Fruit fly (Drosophila melanogaster) whole organism, embryonic: ENCODE results near the gene CG5196.

Experiments
- CG10959 ChIP-seq: fragments of 200-800 bp; sonication (Bioruptor generic); IDR thresholded peaks from 2 replicates; pipeline ENCODE4 v1.3.6; 2022; ENCODE audit warnings: missing biosample characterization, missing genetic modification characterization
- CG11093 ChIP-seq: fragments of 200-800 bp; sonication (Bioruptor generic); IDR thresholded peaks from 3 replicates; pipeline ENCODE4 v1.3.6; 2022; ENCODE audit warnings: missing biosample characterization, missing genetic modification characterization
- CG12104 ChIP-seq: fragments of 200-800 bp; sonication (Bioruptor generic); optimal IDR thresholded peaks from 3 replicates; lab custom pipeline; 2016; ENCODE audit warnings: missing biosample characterization, missing genetic modification characterization
- CG14710 ChIP-seq: fragments of 200-800 bp; sonication (Bioruptor generic); optimal IDR thresholded peaks from 3 replicates; lab custom pipeline; 2019; ENCODE audit warnings: missing biosample characterization, mild to moderate bottlenecking, missing genetic modification characterization, moderate library complexity
- CG15601 ChIP-seq: fragments of 200-800 bp; sonication (Bioruptor generic); optimal IDR thresholded peaks from 3 replicates; lab custom pipeline; 2019; ENCODE audit warnings: missing biosample characterization, mild to moderate bottlenecking, missing genetic modification characterization, moderate library complexity
- CG1602 ChIP-seq: fragments of 200-800 bp; sonication (Bioruptor generic); optimal IDR thresholded peaks from 3 replicates; lab custom pipeline; 2016; ENCODE audit warnings: missing biosample characterization, missing genetic modification characterization
- CG1647 ChIP-seq: fragments of 200-800 bp; sonication (Bioruptor generic); optimal IDR thresholded peaks from 3 replicates; lab custom pipeline; 2016; ENCODE audit warnings: missing biosample characterization, missing genetic modification characterization
- CG2120 ChIP-seq: fragments of 200-800 bp; sonication (Bioruptor generic); optimal IDR thresholded peaks from 3 replicates; lab custom pipeline; 2016; ENCODE audit warnings: missing biosample characterization, missing genetic modification characterization
- CG2129 ChIP-seq: fragments of 200-800 bp; sonication (Bioruptor generic); IDR thresholded peaks from 2 replicates; pipeline ENCODE4 v1.3.6; 2022; ENCODE audit warnings: missing biosample characterization, missing genetic modification characterization; ENCODE audit not compliant: partially characterized antibody
- CG2889 ChIP-seq: fragments of 200-800 bp; sonication (Bioruptor generic); IDR thresholded peaks from 3 replicates; pipeline ENCODE4 v1.3.6; 2022; ENCODE audit warnings: missing biosample characterization, missing genetic modification characterization
- CG32772 ChIP-seq: fragments of 200-800 bp; sonication (Bioruptor generic); IDR thresholded peaks from 2 replicates; pipeline ENCODE4 v1.3.6; 2022; ENCODE audit warnings: missing biosample characterization, missing genetic modification characterization
- CG33213 ChIP-seq: fragments of 200-800 bp; sonication (Bioruptor generic); optimal IDR thresholded peaks from 3 replicates; lab custom pipeline; 2016; ENCODE audit warnings: missing biosample characterization, missing genetic modification characterization
- CG3995 ChIP-seq: fragments of 200-800 bp; sonication (Bioruptor generic); optimal IDR thresholded peaks from 3 replicates; lab custom pipeline; 2016; ENCODE audit warnings: missing biosample characterization, missing genetic modification characterization
- CG43689 ChIP-seq: fragments of 200-800 bp; sonication (Bioruptor generic); IDR thresholded peaks from 2 replicates; pipeline ENCODE4 v1.3.6; 2022; ENCODE audit warnings: missing biosample characterization, missing genetic modification characterization
- CG4424 ChIP-seq: fragments of 200-800 bp; sonication (Bioruptor generic); optimal IDR thresholded peaks from 3 replicates; lab custom pipeline; 2016; ENCODE audit warnings: missing biosample characterization, missing genetic modification characterization
- CG6791 ChIP-seq: fragments of 200-800 bp; sonication (Bioruptor generic); IDR thresholded peaks from 3 replicates; pipeline ENCODE4 v1.3.6; 2022; ENCODE audit warnings: missing biosample characterization, missing genetic modification characterization; ENCODE audit not compliant: partially characterized antibody
- CG7786 ChIP-seq: fragments of 200-800 bp; sonication (Bioruptor generic); optimal IDR thresholded peaks from 2 replicates; lab custom pipeline; 2016; ENCODE audit warnings: missing biosample characterization, missing genetic modification characterization
- CG7963 ChIP-seq: fragments of 200-800 bp; sonication (Bioruptor generic); IDR thresholded peaks from 3 replicates; pipeline ENCODE4 v1.3.6; 2022; ENCODE audit warnings: missing biosample characterization, missing genetic modification characterization; ENCODE audit not compliant: partially characterized antibody
- CG8388 ChIP-seq: fragments of 200-800 bp; sonication (Bioruptor generic); optimal IDR thresholded peaks from 2 replicates; lab custom pipeline; 2019; ENCODE audit warnings: missing biosample characterization, mild to moderate bottlenecking, missing genetic modification characterization, moderate library complexity
- CG9437 ChIP-seq: fragments of 200-800 bp; sonication (Bioruptor generic); optimal IDR thresholded peaks from 2 replicates; lab custom pipeline; 2018; ENCODE audit warnings: missing biosample characterization, mild to moderate bottlenecking, missing genetic modification characterization
- Deaf1 ChIP-seq: fragments of 200-800 bp; optimal IDR thresholded peaks from 3 replicates; lab custom pipeline; 2019; ENCODE audit warnings: missing biosample characterization, mild to moderate bottlenecking, missing genetic modification characterization, moderate library complexity
- ERR ChIP-seq: fragments of 200-800 bp; sonication (Bioruptor generic); optimal IDR thresholded peaks from 2 replicates; lab custom pipeline; 2016; ENCODE audit warnings: missing biosample characterization, missing genetic modification characterization
- Ets65A ChIP-seq: fragments of 200-800 bp; sonication (Bioruptor generic); peaks from one replicate; lab custom pipeline; 2016; ENCODE audit warnings: missing biosample characterization, missing genetic modification characterization
- Fer1 ChIP-seq: fragments of 200-800 bp; sonication (Bioruptor generic); optimal IDR thresholded peaks from 2 replicates; lab custom pipeline; 2017; ENCODE audit warnings: missing biosample characterization, mild to moderate bottlenecking, missing genetic modification characterization
- H2.0 ChIP-seq: fragments of 200-800 bp; sonication (Bioruptor generic); IDR thresholded peaks from 2 replicates; pipeline ENCODE4 v1.3.6; 2022; ENCODE audit warnings: missing biosample characterization, missing genetic modification characterization
- HLH4C ChIP-seq: fragments of 200-800 bp; sonication (Bioruptor generic); IDR thresholded peaks from 3 replicates; pipeline ENCODE4 v1.3.6; 2022; ENCODE audit warnings: missing biosample characterization, missing genetic modification characterization; ENCODE audit not compliant: partially characterized antibody
- Jarid2 ChIP-seq: fragments of 200-800 bp; sonication (Bioruptor generic); optimal IDR thresholded peaks from 3 replicates; lab custom pipeline; 2017; ENCODE audit warnings: mild to moderate bottlenecking, missing biosample characterization, missing genetic modification reagents, missing genetic modification characterization
- MBD-R2 ChIP-seq: fragments of 200-800 bp; sonication (Bioruptor generic); IDR thresholded peaks from 2 replicates; pipeline ENCODE4 v1.3.6; 2022; ENCODE audit warnings: missing biosample characterization, missing genetic modification characterization
- Med ChIP-seq: fragments of 200-800 bp; sonication (Bioruptor generic); peaks from one replicate; lab custom pipeline; 2016; ENCODE audit warnings: missing biosample characterization, missing genetic modification characterization, mild to moderate bottlenecking, inconsistent platforms, moderate library complexity
- Opbp ChIP-seq: fragments of 200-800 bp; sonication (Bioruptor generic); IDR thresholded peaks from 3 replicates; pipeline ENCODE4 v1.3.6; 2022; ENCODE audit warnings: missing biosample characterization, missing genetic modification characterization; ENCODE audit not compliant: partially characterized antibody
- Poxn ChIP-seq: fragments of 200-800 bp; sonication (Bioruptor generic); IDR thresholded peaks from 2 replicates; pipeline ENCODE4 v1.3.6; 2022; ENCODE audit warnings: missing biosample characterization, missing genetic modification characterization
- Scr ChIP-seq: fragments of 200-800 bp; sonication (Bioruptor generic); IDR thresholded peaks from 2 replicates; pipeline ENCODE4 v1.3.6; 2022; ENCODE audit warnings: missing biosample characterization, missing genetic modification characterization; ENCODE audit not compliant: partially characterized antibody
- Side ChIP-seq: fragments of 200-800 bp; sonication (Bioruptor generic); optimal IDR thresholded peaks from 2 replicates; lab custom pipeline; 2016; ENCODE audit warnings: missing biosample characterization, missing genetic modification characterization
- YL-1 ChIP-seq: fragments of 200-800 bp; sonication (Bioruptor generic); optimal IDR thresholded peaks from 3 replicates; lab custom pipeline; 2017; ENCODE audit warnings: missing biosample characterization, mild to moderate bottlenecking, missing genetic modification characterization
- ab ChIP-seq: fragments of 200-800 bp; sonication (Bioruptor generic); optimal IDR thresholded peaks from 2 replicates; lab custom pipeline; 2016; ENCODE audit warnings: missing biosample characterization, missing genetic modification characterization
- amos ChIP-seq: fragments of 200-800 bp; sonication (Bioruptor generic); IDR thresholded peaks from 2 replicates; pipeline ENCODE4 v1.3.6; 2022; ENCODE audit warnings: missing biosample characterization, missing genetic modification characterization; ENCODE audit not compliant: partially characterized antibody
- bbx ChIP-seq: fragments of 200-800 bp; sonication (Bioruptor generic); IDR thresholded peaks from 2 replicates; pipeline ENCODE4 v1.3.6; 2022; ENCODE audit warnings: missing biosample characterization, missing genetic modification characterization; ENCODE audit not compliant: partially characterized antibody
- cas ChIP-seq: fragments of 200-800 bp; sonication (Bioruptor generic); IDR thresholded peaks from 2 replicates; pipeline ENCODE4 v1.3.6; 2022; ENCODE audit warnings: missing biosample characterization, missing genetic modification characterization
- crp ChIP-seq, 2 experiments: fragments of 200-800 bp; sonication (Bioruptor generic); optimal IDR thresholded peaks; 2 replicates in 1 of 2; 3 replicates in 1 of 2; lab custom pipeline; 2017; ENCODE audit warnings: missing biosample characterization in 2 of 2, missing genetic modification characterization in 2 of 2, mild to moderate bottlenecking in 1 of 2, moderate library complexity in 1 of 2
- exex ChIP-seq: fragments of 200-800 bp; sonication (Bioruptor generic); optimal IDR thresholded peaks from 4 replicates; lab custom pipeline; 2018; ENCODE audit warnings: missing biosample characterization, mild to moderate bottlenecking, missing genetic modification characterization, moderate library complexity
- gro ChIP-seq: fragments of 200-800 bp; sonication (Bioruptor generic); optimal IDR thresholded peaks from 2 replicates; lab custom pipeline; 2016; ENCODE audit warnings: missing biosample characterization, missing genetic modification characterization
- hkb ChIP-seq, 2 experiments: fragments of 200-800 bp in 1 of 2; fragments of >200 bp in 1 of 2; sonication (Bioruptor generic) in 1 of 2; IDR thresholded peaks in 1 of 2; optimal IDR thresholded peaks in 1 of 2; 2 replicates each; pipeline versions ENCODE4 v1.3.6 to Lab custom; 2017 to 2022; ENCODE audit warnings: missing biosample characterization in 1 of 2, missing genetic modification characterization in 1 of 2
- inv ChIP-seq: fragments of 200-800 bp; sonication (Bioruptor generic); IDR thresholded peaks from 2 replicates; pipeline ENCODE4 v1.3.6; 2022; ENCODE audit warnings: missing biosample characterization, missing genetic modification characterization; ENCODE audit not compliant: partially characterized antibody
- lilli ChIP-seq: fragments of 200-800 bp; sonication (Bioruptor generic); optimal IDR thresholded peaks from 3 replicates; lab custom pipeline; 2016; ENCODE audit warnings: missing biosample characterization, missing genetic modification characterization
- nerfin-2 ChIP-seq: fragments of 200-800 bp; sonication (Bioruptor generic); IDR thresholded peaks from 2 replicates; pipeline ENCODE4 v1.3.6; 2022; ENCODE audit warnings: missing biosample characterization, missing genetic modification characterization; ENCODE audit not compliant: partially characterized antibody
- rib ChIP-seq: fragments of 200-800 bp; sonication (Bioruptor generic); IDR thresholded peaks from 2 replicates; pipeline ENCODE4 v1.3.6; 2022; ENCODE audit warnings: missing biosample characterization, missing genetic modification characterization
- sd ChIP-seq: fragments of 200-800 bp; sonication (Bioruptor generic); optimal IDR thresholded peaks from 3 replicates; lab custom pipeline; 2018; ENCODE audit warnings: missing biosample characterization, mild to moderate bottlenecking, missing genetic modification characterization, moderate library complexity
- sim ChIP-seq: fragments of 200-800 bp; sonication (Bioruptor generic); IDR thresholded peaks from 2 replicates; pipeline ENCODE4 v1.3.6; 2022; ENCODE audit warnings: missing biosample characterization, missing genetic modification characterization
- sug ChIP-seq: fragments of 200-800 bp; optimal IDR thresholded peaks from 2 replicates; lab custom pipeline; 2019; ENCODE audit warnings: missing biosample characterization, mild to moderate bottlenecking, missing genetic modification characterization, moderate library complexity

CG5196 gene

dm6 chr3R:12456370-12456940, 48.3 kb downstream of the CG5196 start, which contains the start of gene trus:
trus (plus strand) TSS chr3R:12456573.
- no peak for TF ChIP-seq CG1647 (GFP tag; lab: Kevin White, UChicago)
- TF ChIP-seq MBD-R2 (GFP tag; lab: Robert Waterston, UW): peak; percentile 75
- peak; percentile 69 for TF ChIP-seq nerfin-2
- TF ChIP-seq H2.0 (GFP tag; lab: Robert Waterston, UW): no peak
- no peak for TF ChIP-seq exex
- no peak for TF ChIP-seq gro (GFP tag; lab: Kevin White, UChicago)
- TF ChIP-seq CG1602 (GFP tag; lab: Kevin White, UChicago): no peak
- no peak for TF ChIP-seq ERR
- no peak for TF ChIP-seq Side (GFP tag; lab: Kevin White, UChicago)
- peak; percentile 78 for TF ChIP-seq CG2129
- no peak for TF ChIP-seq CG3995
- no peak for TF ChIP-seq CG10959 (GFP tag; lab: Robert Waterston, UW)
- peak; percentile 69 for TF ChIP-seq inv
- no peak for TF ChIP-seq ab (GFP tag; lab: Kevin White, UChicago)
- TF ChIP-seq CG8388 (GFP tag; lab: Kevin White, UChicago): no peak
- peak; percentile 90 for TF ChIP-seq amos (GFP tag; lab: Robert Waterston, UW)
- peak; percentile 93 for TF ChIP-seq bbx
- peak; percentile 17 for TF ChIP-seq sug
- TF ChIP-seq CG2120: peak; percentile 4
- TF ChIP-seq Scr: peak; percentile 86
- no peak for TF ChIP-seq Deaf1
- no peak for TF ChIP-seq CG2889 (GFP tag; lab: Robert Waterston, UW)
- TF ChIP-seq CG15601 (tag; lab: Kevin White, UChicago): peak; percentile 89
- TF ChIP-seq CG33213 (GFP tag; lab: Kevin White, UChicago): no peak
- TF ChIP-seq CG9437 (GFP tag; lab: Kevin White, UChicago): no peak
- TF ChIP-seq Poxn (GFP tag; lab: Robert Waterston, UW): no peak
- peak; percentile 87 for TF ChIP-seq HLH4C (GFP tag; lab: Robert Waterston, UW)
- TF ChIP-seq CG32772 (GFP tag; lab: Robert Waterston, UW): no peak
- peak; percentile 89 for TF ChIP-seq Opbp (GFP tag; lab: Robert Waterston, UW)
- no peak for TF ChIP-seq sim (GFP tag; lab: Robert Waterston, UW)
- peak; percentile 62; the same call in 2 of the 3 replicates for TF ChIP-seq CG7963 (GFP tag; lab: Robert Waterston, UW)
- TF ChIP-seq CG7786 (GFP tag; lab: Kevin White, UChicago): no peak
- TF ChIP-seq CG6791 (GFP tag; lab: Robert Waterston, UW): peak; percentile 86
- no peak for TF ChIP-seq sd
- TF ChIP-seq rib (GFP tag; lab: Robert Waterston, UW): 0 out of 2 replicates have a peak, but pooled peaks have one; percentile 8
- TF ChIP-seq crp (GFP tag; optimal IDR thresholded peaks at IDR 0.05; lab: Kevin White, UChicago): peak in 1 of 2 experiments; percentile 42
- TF ChIP-seq hkb (optimal IDR thresholded peaks at IDR 0.05; lab: Kevin White, UChicago): no peak
- no peak for TF ChIP-seq hkb (GFP tag; IDR thresholded peaks at IDR 0.05; lab: Robert Waterston, UW)
- TF ChIP-seq Fer1 (GFP tag; lab: Kevin White, UChicago): peak; percentile 13
- TF ChIP-seq CG14710: peak; percentile 32
- TF ChIP-seq CG43689: no peak
- TF ChIP-seq cas (GFP tag; lab: Robert Waterston, UW): no peak
- no peak for TF ChIP-seq CG4424 (GFP tag; lab: Kevin White, UChicago)
- peak; percentile 55 for TF ChIP-seq YL-1 (GFP tag; lab: Kevin White, UChicago)
- no peak for TF ChIP-seq lilli (GFP tag; lab: Kevin White, UChicago)
- TF ChIP-seq Med (GFP tag; lab: Kevin White, UChicago): peak; percentile 35
- TF ChIP-seq CG11093 (GFP tag; lab: Robert Waterston, UW): no peak
- no peak for TF ChIP-seq Ets65A (GFP tag; lab: Kevin White, UChicago)
- TF ChIP-seq CG12104 (GFP tag; lab: Kevin White, UChicago): no peak
- no peak for TF ChIP-seq Jarid2 (GFP tag; lab: Kevin White, UChicago)
